Worm (Caenorhabditis elegans) whole organism, L1 larva: ENCODE measurements around the gene ZK666.15.

Experiments
- C16A3.4 ChIP-seq: fragments of 150-350 bp; optimal IDR thresholded peaks from 2 replicates; lab custom pipeline; 2014; ENCODE audit warnings: missing biosample characterization, missing genetic modification characterization
- aha-1 ChIP-seq: fragments of 150-350 bp; optimal IDR thresholded peaks from 2 replicates; lab custom pipeline; 2014; ENCODE audit warnings: missing biosample characterization, missing genetic modification characterization
- alr-1 ChIP-seq: fragments of 200-800 bp; sonication (Bioruptor generic); optimal IDR thresholded peaks from 2 replicates; lab custom pipeline; 2018; ENCODE audit warnings: borderline replicate concordance, mild to moderate bottlenecking, missing genetic modification characterization, missing compliant biosample characterization
- blmp-1 ChIP-seq: fragments of 150-350 bp; optimal IDR thresholded peaks from 2 replicates; lab custom pipeline; 2014; ENCODE audit warnings: missing biosample characterization, missing genetic modification characterization
- ceh-63 ChIP-seq: fragments of 200-800 bp; sonication (Bioruptor generic); optimal IDR thresholded peaks from 2 replicates; lab custom pipeline; 2018; ENCODE audit warnings: mild to moderate bottlenecking, missing genetic modification characterization, missing compliant biosample characterization
- ceh-82 ChIP-seq, 3 experiments: fragments of 150-350 bp in 1 of 3; sonication (generic microtip) in 2 of 3; optimal IDR thresholded peaks; 2 replicates each; lab custom pipeline; 2014 to 2017; ENCODE audit warnings: missing biosample characterization in 3 of 3, missing genetic modification characterization in 3 of 3
- ceh-90 ChIP-seq: sonication (generic microtip); optimal IDR thresholded peaks from 2 replicates; lab custom pipeline; 2016; ENCODE audit warnings: missing genetic modification characterization, missing compliant biosample characterization
- ces-1 ChIP-seq: fragments of 150-350 bp; optimal IDR thresholded peaks from 2 replicates; lab custom pipeline; 2014; ENCODE audit warnings: missing biosample characterization, missing genetic modification reagents, missing genetic modification characterization
- dpl-1 ChIP-seq, 3 experiments: fragments of 150-350 bp in 2 of 3; sonication (generic microtip) in 1 of 3; optimal IDR thresholded peaks; 2 replicates each; lab custom pipeline; 2014 to 2017; ENCODE audit warnings: missing biosample characterization in 3 of 3, missing genetic modification characterization in 3 of 3, missing genetic modification reagents in 3 of 3
- dsc-1 ChIP-seq: sonication (generic microtip); optimal IDR thresholded peaks from 2 replicates; lab custom pipeline; 2016; ENCODE audit warnings: mild to moderate bottlenecking, missing genetic modification characterization, missing compliant biosample characterization
- efl-1 ChIP-seq, 4 experiments: fragments of 150-350 bp; optimal IDR thresholded peaks in 3 of 4; peaks in 1 of 4; 1 replicate in 1 of 4; 2 replicates in 3 of 4; lab custom pipeline; 2014; ENCODE audit warnings: missing biosample characterization in 2 of 4, missing genetic modification characterization in 2 of 4, missing genetic modification reagents in 2 of 4
- egl-13 ChIP-seq: sonication (generic microtip); optimal IDR thresholded peaks from 2 replicates; lab custom pipeline; 2016; ENCODE audit warnings: missing genotype, missing genetic modification reagents, missing genetic modification characterization, missing compliant biosample characterization
- elt-2 ChIP-seq: sonication (generic microtip); optimal IDR thresholded peaks from 2 replicates; lab custom pipeline; 2016; ENCODE audit warnings: missing genetic modification characterization, mild to moderate bottlenecking, inconsistent platforms, missing compliant biosample characterization, missing genetic modification reagents
- elt-3 ChIP-seq, 6 experiments: fragments of 150-350 bp in 1 of 6; sonication (generic microtip); optimal IDR thresholded peaks; 2 replicates each; lab custom pipeline; 2017 to 2018; ENCODE audit warnings: missing biosample characterization in 6 of 6, missing genetic modification characterization in 6 of 6, inconsistent platforms in 1 of 6
- fkh-10 ChIP-seq: sonication (generic microtip); optimal IDR thresholded peaks from 2 replicates; lab custom pipeline; 2017; ENCODE audit warnings: missing biosample characterization, missing genetic modification reagents, missing genetic modification characterization
- fkh-4 ChIP-seq: sonication (generic microtip); optimal IDR thresholded peaks from 2 replicates; lab custom pipeline; 2016; ENCODE audit warnings: missing compliant biosample characterization, missing genetic modification characterization, borderline replicate concordance
- fkh-8 ChIP-seq: sonication (generic microtip); optimal IDR thresholded peaks from 2 replicates; lab custom pipeline; 2016; ENCODE audit warnings: mild to moderate bottlenecking, missing genetic modification characterization, missing compliant biosample characterization
- grh-1 ChIP-seq: fragments of 200-800 bp; sonication (Bioruptor generic); IDR thresholded peaks from 2 replicates; pipeline ENCODE4 v1.3.6; 2022; ENCODE audit warnings: missing genetic modification reagents, missing genetic modification characterization, missing compliant biosample characterization
- isw-1 ChIP-seq: fragments of 200-800 bp; sonication (Bioruptor generic); IDR thresholded peaks from 2 replicates; pipeline ENCODE4 v1.3.6; 2022; ENCODE audit warnings: missing genetic modification characterization, missing compliant biosample characterization
- lin-13 ChIP-seq: fragments of 150-350 bp; optimal IDR thresholded peaks from 2 replicates; lab custom pipeline; 2014; ENCODE audit warnings: missing biosample characterization, missing genetic modification reagents, missing genetic modification characterization
- lin-14 ChIP-seq: fragments of 200-800 bp; sonication (Bioruptor generic); optimal IDR thresholded peaks from 2 replicates; lab custom pipeline; 2018; ENCODE audit warnings: mild to moderate bottlenecking, missing genetic modification characterization, moderate library complexity, missing compliant biosample characterization
- lin-15B ChIP-seq: fragments of 150-350 bp; sonication (generic microtip); optimal IDR thresholded peaks from 3 replicates; lab custom pipeline; 2014; ENCODE audit warnings: missing biosample characterization, missing genetic modification characterization
- lin-35 ChIP-seq, 2 experiments: fragments of 150-350 bp; optimal IDR thresholded peaks; 2 replicates each; lab custom pipeline; 2014; ENCODE audit warnings: missing biosample characterization in 2 of 2, missing genetic modification characterization in 2 of 2, missing genetic modification reagents in 2 of 2
- lsy-2 ChIP-seq, 2 experiments: fragments of 150-350 bp; optimal IDR thresholded peaks; 2 replicates each; lab custom pipeline; 2014; ENCODE audit warnings: missing biosample characterization in 2 of 2, missing genetic modification characterization in 2 of 2
- mab-9 ChIP-seq: fragments of 200-800 bp; sonication (Bioruptor generic); IDR thresholded peaks from 2 replicates; pipeline ENCODE4 v1.3.6; 2022; ENCODE audit warnings: missing genetic modification reagents, missing genetic modification characterization, missing compliant biosample characterization
- mdl-1 ChIP-seq, 2 experiments: fragments of 150-350 bp; optimal IDR thresholded peaks; 2 replicates each; lab custom pipeline; 2014 to 2017; ENCODE audit warnings: missing biosample characterization in 2 of 2, missing genetic modification characterization in 2 of 2, inconsistent platforms in 1 of 2
- mef-2 ChIP-seq: fragments of 150-350 bp; optimal IDR thresholded peaks from 2 replicates; lab custom pipeline; 2014; ENCODE audit warnings: missing biosample characterization, missing genetic modification characterization
- mep-1 ChIP-seq: fragments of 150-350 bp; optimal IDR thresholded peaks from 2 replicates; lab custom pipeline; 2014; ENCODE audit warnings: missing biosample characterization, missing genetic modification characterization
- nhr-12 ChIP-seq: sonication (generic microtip); optimal IDR thresholded peaks from 2 replicates; lab custom pipeline; 2017; ENCODE audit warnings: missing biosample characterization, missing genetic modification characterization
- nhr-20 ChIP-seq: sonication (generic microtip); optimal IDR thresholded peaks from 2 replicates; lab custom pipeline; 2016; ENCODE audit warnings: mild to moderate bottlenecking, missing genetic modification characterization, missing compliant biosample characterization
- nhr-47 ChIP-seq: sonication (generic microtip); optimal IDR thresholded peaks from 2 replicates; lab custom pipeline; 2016; ENCODE audit warnings: mild to moderate bottlenecking, missing genetic modification characterization, moderate library complexity, missing compliant biosample characterization
- nhr-71 ChIP-seq: sonication (generic microtip); optimal IDR thresholded peaks from 2 replicates; lab custom pipeline; 2016; ENCODE audit warnings: mild to moderate bottlenecking, missing genetic modification characterization, moderate library complexity, missing compliant biosample characterization
- nhr-76 ChIP-seq: sonication (generic microtip); optimal IDR thresholded peaks from 2 replicates; lab custom pipeline; 2017; ENCODE audit warnings: missing biosample characterization, missing genetic modification characterization
- nhr-77 ChIP-seq: fragments of 150-350 bp; optimal IDR thresholded peaks from 2 replicates; lab custom pipeline; 2014; ENCODE audit warnings: missing biosample characterization, missing genetic modification characterization
- nhr-85 ChIP-seq: sonication (generic microtip); peaks from one replicate; lab custom pipeline; 2016; ENCODE audit warnings: missing genetic modification characterization, inconsistent platforms, missing compliant biosample characterization
- nhr-90 ChIP-seq: sonication (generic microtip); optimal IDR thresholded peaks from 2 replicates; lab custom pipeline; 2016; ENCODE audit warnings: mild to moderate bottlenecking, missing genetic modification characterization, missing compliant biosample characterization; ENCODE audit not compliant: poor library complexity
- pag-3 ChIP-seq: sonication (generic microtip); optimal IDR thresholded peaks from 2 replicates; lab custom pipeline; 2017; ENCODE audit warnings: missing genetic modification characterization, mild to moderate bottlenecking, missing compliant biosample characterization, antibody characterized with exemption, borderline replicate concordance; ENCODE audit not compliant: insufficient read depth
- rnt-1 ChIP-seq: sonication (generic microtip); optimal IDR thresholded peaks from 2 replicates; lab custom pipeline; 2016; ENCODE audit warnings: mild to moderate bottlenecking, missing genetic modification characterization, moderate library complexity, missing compliant biosample characterization
- skn-1 ChIP-seq: fragments of 150-350 bp; optimal IDR thresholded peaks from 2 replicates; lab custom pipeline; 2014; ENCODE audit warnings: missing biosample characterization, missing genetic modification characterization
- snu-23 ChIP-seq: sonication (generic microtip); optimal IDR thresholded peaks from 2 replicates; lab custom pipeline; 2016; ENCODE audit warnings: missing genetic modification characterization, missing compliant biosample characterization
- sox-4 ChIP-seq: sonication (generic microtip); optimal IDR thresholded peaks from 2 replicates; lab custom pipeline; 2016; ENCODE audit warnings: missing genetic modification characterization, missing compliant biosample characterization
- sup-37 ChIP-seq: fragments of 200-800 bp; sonication (Bioruptor generic); optimal IDR thresholded peaks from 2 replicates; lab custom pipeline; 2018; ENCODE audit warnings: mild to moderate bottlenecking, missing genetic modification characterization, missing compliant biosample characterization
- swsn-7 ChIP-seq: sonication (generic microtip); optimal IDR thresholded peaks from 2 replicates; lab custom pipeline; 2016; ENCODE audit warnings: missing genetic modification characterization, missing compliant biosample characterization
- tbx-2 ChIP-seq: sonication (generic microtip); optimal IDR thresholded peaks from 2 replicates; lab custom pipeline; 2016; ENCODE audit warnings: missing genetic modification characterization, missing compliant biosample characterization
- tlp-1 ChIP-seq: fragments of 150-350 bp; optimal IDR thresholded peaks from 2 replicates; lab custom pipeline; 2014; ENCODE audit warnings: missing biosample characterization, missing genetic modification characterization
- unc-130 ChIP-seq: fragments of 150-350 bp; optimal IDR thresholded peaks from 2 replicates; lab custom pipeline; 2017; ENCODE audit warnings: missing biosample characterization, missing genetic modification characterization, inconsistent platforms
- unc-98 ChIP-seq: fragments of 200-800 bp; sonication (Bioruptor generic); IDR thresholded peaks from 2 replicates; pipeline ENCODE4 v1.3.6; 2022; ENCODE audit warnings: missing genetic modification characterization, missing compliant biosample characterization
- vab-15 ChIP-seq: sonication (generic microtip); optimal IDR thresholded peaks from 2 replicates; lab custom pipeline; 2017; ENCODE audit warnings: missing genotype, mild to moderate bottlenecking, missing genetic modification characterization, missing compliant biosample characterization
- xbp-1 ChIP-seq: sonication (generic microtip); optimal IDR thresholded peaks from 2 replicates; lab custom pipeline; 2016; ENCODE audit warnings: missing genetic modification characterization, missing compliant biosample characterization
- zag-1 ChIP-seq: fragments of 150-350 bp; optimal IDR thresholded peaks from 2 replicates; lab custom pipeline; 2014; ENCODE audit warnings: missing biosample characterization, missing genetic modification characterization
- ztf-11 ChIP-seq, 2 experiments: sonication (generic microtip); optimal IDR thresholded peaks; 2 replicates each; lab custom pipeline; 2016 to 2017; ENCODE audit warnings: missing genetic modification characterization in 2 of 2, missing biosample characterization in 1 of 2, missing compliant biosample characterization in 1 of 2

ZK666.15 gene

DNA sequence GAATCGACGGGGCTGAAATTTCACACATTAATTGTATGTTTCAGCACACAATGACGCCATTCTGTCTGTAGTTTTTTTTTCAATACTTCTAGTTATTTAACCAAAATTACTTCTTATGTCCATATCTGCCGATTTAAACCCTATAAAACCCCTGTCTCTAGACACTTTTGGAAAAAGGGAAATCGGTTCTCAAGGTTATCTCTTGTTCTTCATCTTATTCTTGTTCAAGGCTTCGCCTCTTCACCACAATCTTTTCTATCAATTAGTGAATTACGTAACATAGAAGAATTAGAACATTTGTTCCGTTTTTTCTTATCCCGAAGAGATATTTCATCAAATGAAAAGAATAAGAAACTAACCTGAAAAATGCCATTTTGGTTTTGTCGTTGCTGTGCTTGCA, 13.8 kb downstream of the ZK666.15 start:
- no peak for TF ChIP-seq fkh-4
- peak; percentile 85 for TF ChIP-seq blmp-1

DNA sequence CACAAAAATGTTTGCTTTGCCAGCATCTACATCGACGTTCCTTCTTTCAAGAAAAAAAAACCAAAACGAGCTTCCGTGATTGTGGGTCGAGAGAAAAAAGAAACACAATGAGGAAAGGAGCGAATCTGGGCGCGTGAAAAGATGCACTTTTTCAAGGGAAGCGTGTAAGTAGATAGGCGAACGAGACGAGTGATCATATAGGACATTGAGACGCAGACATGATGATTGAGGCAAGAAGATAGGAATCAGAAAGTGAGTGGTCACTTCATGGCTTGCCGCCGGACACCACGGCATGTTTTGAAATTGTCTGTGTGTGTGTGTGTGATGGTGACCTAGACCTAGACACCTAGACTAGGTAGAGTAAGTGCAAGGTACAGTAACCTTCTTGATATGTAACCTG, 14.7 kb downstream of the ZK666.15 start:
- TF ChIP-seq ceh-82 (tag; optimal IDR thresholded peaks at IDR 0.05; lab: Kevin White, UChicago), result peak in 1 of 3 experiments; percentile 40
- no peak for TF ChIP-seq pag-3 (tag; lab: Kevin White, UChicago)
- TF ChIP-seq isw-1, result no peak
- TF ChIP-seq zag-1 (tag; lab: Kevin White, UChicago), result no peak
- TF ChIP-seq sup-37 (GFP tag; lab: Kevin White, UChicago), result no peak
- no peak for TF ChIP-seq egl-13 (tag; lab: Kevin White, UChicago)
- TF ChIP-seq C16A3.4, result no peak
- TF ChIP-seq nhr-90 (tag; lab: Kevin White, UChicago), result peak; percentile 1
- no peak for TF ChIP-seq lin-15B
- TF ChIP-seq dsc-1 (tag; lab: Kevin White, UChicago), result no peak
- peak in 2 of 6 experiments; percentile 26 to 57 for TF ChIP-seq elt-3 (tag; optimal IDR thresholded peaks at IDR 0.05; lab: Kevin White, UChicago)
- peak; percentile 92 for TF ChIP-seq lin-14 (GFP tag; lab: Kevin White, UChicago)
- TF ChIP-seq sox-4 (tag; lab: Kevin White, UChicago), result no peak
- peak; percentile 61 for TF ChIP-seq nhr-20 (tag; lab: Kevin White, UChicago)
- TF ChIP-seq nhr-77, result peak; percentile 11
- TF ChIP-seq alr-1 (tag; lab: Kevin White, UChicago), result no peak
- TF ChIP-seq mef-2 (tag; lab: Kevin White, UChicago), result no peak
- TF ChIP-seq efl-1 (optimal IDR thresholded peaks at IDR 0.05; lab: Kevin White, UChicago), result peak; percentile 19 to 24
- no peak for TF ChIP-seq efl-1 (GFP tag; optimal IDR thresholded peaks at IDR 0.05 in 1 of 2; lab: Kevin White, UChicago)
- TF ChIP-seq lin-35 (GFP tag; optimal IDR thresholded peaks at IDR 0.05; lab: Kevin White, UChicago), result peak; percentile 20 to 31
- TF ChIP-seq ztf-11 (tag; optimal IDR thresholded peaks at IDR 0.05; lab: Kevin White, UChicago), result no peak
- peak; percentile 4 for TF ChIP-seq xbp-1 (tag; lab: Kevin White, UChicago)
- TF ChIP-seq swsn-7 (tag; lab: Kevin White, UChicago), result peak; percentile 22
- peak in 1 of 2 experiments; percentile 65 for TF ChIP-seq mdl-1 (tag; optimal IDR thresholded peaks at IDR 0.05; lab: Kevin White, UChicago)
- TF ChIP-seq elt-2, result no peak
- TF ChIP-seq vab-15 (tag; lab: Kevin White, UChicago), result no peak
- no peak for TF ChIP-seq aha-1 (tag; lab: Kevin White, UChicago)
- TF ChIP-seq snu-23 (GFP tag; lab: Kevin White, UChicago), result peak; percentile 59
- TF ChIP-seq tbx-2, result no peak
- no peak for TF ChIP-seq fkh-8 (tag; lab: Kevin White, UChicago)
- no peak for TF ChIP-seq unc-98 (GFP tag; lab: Robert Waterston, UW)
- TF ChIP-seq mab-9, result no peak
- no peak for TF ChIP-seq lin-13
- peak; percentile 8 for TF ChIP-seq skn-1
- no peak for TF ChIP-seq ceh-90 (tag; lab: Kevin White, UChicago)
- TF ChIP-seq nhr-85 (tag; lab: Kevin White, UChicago), result peak; percentile 94
- TF ChIP-seq blmp-1, result peak; percentile 94
- no peak for TF ChIP-seq nhr-12 (tag; lab: Kevin White, UChicago)
- TF ChIP-seq lsy-2 (tag; optimal IDR thresholded peaks at IDR 0.05; lab: Kevin White, UChicago), result peak; percentile 18 to 41
- TF ChIP-seq nhr-47, result no peak
- peak; percentile 62 for TF ChIP-seq mep-1 (tag; lab: Kevin White, UChicago)
- TF ChIP-seq fkh-10 (GFP tag; lab: Kevin White, UChicago), result no peak
- TF ChIP-seq rnt-1 (tag; lab: Kevin White, UChicago), result peak; percentile 71
- TF ChIP-seq nhr-71 (tag; lab: Kevin White, UChicago), result peak; percentile 58
- no peak for TF ChIP-seq grh-1 (GFP tag; lab: Robert Waterston, UW)
- TF ChIP-seq tlp-1 (tag; lab: Kevin White, UChicago), result no peak
- TF ChIP-seq unc-130 (tag; lab: Kevin White, UChicago), result no peak
- TF ChIP-seq ces-1 (GFP tag; lab: Kevin White, UChicago), result no peak
- TF ChIP-seq ceh-63, result no peak
- no peak for TF ChIP-seq dpl-1 (GFP tag; optimal IDR thresholded peaks at IDR 0.05; lab: Kevin White, UChicago)
- TF ChIP-seq nhr-76 (tag; lab: Kevin White, UChicago), result no peak
